Worm (Caenorhabditis elegans) whole organism, late embryonic: ENCODE data around the gene nlp-9.

ENCODE experiments used
- K02D7.2 ChIP-seq: sonication (generic microtip); optimal IDR thresholded peaks from 2 replicates; lab custom pipeline; 2017; ENCODE audit warnings: mild to moderate bottlenecking, missing genetic modification characterization, missing compliant biosample characterization
- ets-4 ChIP-seq: sonication (generic microtip); optimal IDR thresholded peaks from 2 replicates; lab custom pipeline; 2016; ENCODE audit warnings: missing genetic modification characterization, missing compliant biosample characterization
- nhr-11 ChIP-seq: fragments of 150-350 bp; optimal IDR thresholded peaks from 2 replicates; lab custom pipeline; 2014; ENCODE audit warnings: missing biosample characterization, missing genetic modification characterization
- pha-4 ChIP-seq: fragments of 150-350 bp; optimal IDR thresholded peaks from 2 replicates; lab custom pipeline; 2018; ENCODE audit warnings: missing biosample characterization, missing genetic modification reagents, missing genetic modification characterization
- tbx-2 ChIP-seq: sonication (generic microtip); optimal IDR thresholded peaks from 2 replicates; lab custom pipeline; 2016; ENCODE audit warnings: missing genetic modification characterization, missing compliant biosample characterization

ce11 chrV:4216902-4217301 is 2.5 kb upstream of the nlp-9 start:
- TF ChIP-seq nhr-11 (tag; lab: Kevin White, UChicago) (no peak), K02D7.2 (tag; lab: Kevin White, UChicago) (no peak), tbx-2 (tag; lab: Kevin White, UChicago) (no peak), pha-4 (no peak), ets-4 (no peak)
